Fruit fly (Drosophila melanogaster) whole organism, prepupa: ENCODE measurements around the gene CG4259.

Experiments
- Blimp-1 ChIP-seq: fragments of 200-800 bp; sonication (Bioruptor generic); optimal IDR thresholded peaks from 3 replicates; lab custom pipeline; 2017; ENCODE audit warnings: missing biosample characterization, missing genetic modification characterization, mild to moderate bottlenecking, moderate library complexity, missing genetic modification reagents
- CG10631 ChIP-seq: fragments of 200-800 bp; sonication (Bioruptor generic); optimal IDR thresholded peaks from 2 replicates; lab custom pipeline; 2016; ENCODE audit warnings: missing biosample characterization, missing genetic modification characterization
- CG11762 ChIP-seq: fragments of 200-800 bp; sonication (Bioruptor generic); optimal IDR thresholded peaks from 3 replicates; lab custom pipeline; 2016; ENCODE audit warnings: missing biosample characterization, missing genetic modification characterization; ENCODE audit not compliant: insufficient read depth
- CG11902 ChIP-seq: fragments of 200-800 bp; sonication (Bioruptor generic); optimal IDR thresholded peaks from 3 replicates; lab custom pipeline; 2016; ENCODE audit warnings: missing biosample characterization, missing genetic modification characterization
- CG15336 ChIP-seq: fragments of 200-800 bp; sonication (Bioruptor generic); IDR thresholded peaks from 2 replicates; pipeline ENCODE4 v1.3.6; 2022; ENCODE audit warnings: missing biosample characterization, missing genetic modification characterization
- CG1621 ChIP-seq: fragments of 200-800 bp; sonication (Bioruptor generic); optimal IDR thresholded peaks from 3 replicates; lab custom pipeline; 2018; ENCODE audit warnings: missing biosample characterization, mild to moderate bottlenecking, missing genetic modification characterization
- CG3032 ChIP-seq: fragments of 200-800 bp; optimal IDR thresholded peaks from 2 replicates; lab custom pipeline; 2019; ENCODE audit warnings: missing biosample characterization, mild to moderate bottlenecking, missing genetic modification characterization, moderate library complexity
- CG32006 ChIP-seq: fragments of 200-800 bp; sonication (Bioruptor generic); optimal IDR thresholded peaks from 3 replicates; lab custom pipeline; 2017; ENCODE audit warnings: missing biosample characterization, mild to moderate bottlenecking, missing genetic modification characterization
- CG34406 ChIP-seq: fragments of 200-800 bp; sonication (Bioruptor generic); optimal IDR thresholded peaks from 3 replicates; lab custom pipeline; 2016; ENCODE audit warnings: missing biosample characterization, missing genetic modification characterization
- CG3919 ChIP-seq: fragments of 200-800 bp; sonication (Bioruptor generic); optimal IDR thresholded peaks from 3 replicates; lab custom pipeline; 2016; ENCODE audit warnings: missing biosample characterization, missing genetic modification characterization
- CG4318 ChIP-seq: fragments of 200-800 bp; sonication (Bioruptor generic); optimal IDR thresholded peaks from 3 replicates; lab custom pipeline; 2017; ENCODE audit warnings: missing biosample characterization, mild to moderate bottlenecking, missing genetic modification characterization
- CG6163 ChIP-seq: fragments of 200-800 bp; sonication (Bioruptor generic); IDR thresholded peaks from 3 replicates; pipeline ENCODE4 v1.3.6; 2022; ENCODE audit warnings: missing biosample characterization, missing genetic modification characterization
- CG6276 ChIP-seq: fragments of 200-800 bp; sonication (Bioruptor generic); optimal IDR thresholded peaks from 2 replicates; lab custom pipeline; 2017; ENCODE audit warnings: missing biosample characterization, mild to moderate bottlenecking, missing genetic modification characterization
- CG6792 ChIP-seq: fragments of 200-800 bp; sonication (Bioruptor generic); optimal IDR thresholded peaks from 3 replicates; lab custom pipeline; 2016; ENCODE audit warnings: missing biosample characterization, missing genetic modification characterization
- CG7368 ChIP-seq: fragments of 200-800 bp; sonication (Bioruptor generic); optimal IDR thresholded peaks from 3 replicates; lab custom pipeline; 2016; ENCODE audit warnings: missing biosample characterization, missing genetic modification characterization
- CG8119 ChIP-seq: fragments of 200-800 bp; sonication (Bioruptor generic); IDR thresholded peaks from 3 replicates; pipeline ENCODE4 v1.3.6; 2022; ENCODE audit warnings: missing biosample characterization, missing genetic modification characterization
- CG8319 ChIP-seq: fragments of 200-800 bp; sonication (Bioruptor generic); optimal IDR thresholded peaks from 3 replicates; lab custom pipeline; 2016; ENCODE audit warnings: missing biosample characterization, missing genetic modification characterization
- CG8632 ChIP-seq: fragments of 200-800 bp; sonication (Bioruptor generic); optimal IDR thresholded peaks from 3 replicates; lab custom pipeline; 2016; ENCODE audit warnings: missing biosample characterization, missing genetic modification characterization
- CG9139 ChIP-seq: fragments of 200-800 bp; sonication (Bioruptor generic); optimal IDR thresholded peaks from 3 replicates; lab custom pipeline; 2017; ENCODE audit warnings: missing biosample characterization, mild to moderate bottlenecking, missing genetic modification characterization
- Eip93F ChIP-seq: fragments of 200-800 bp; sonication (Bioruptor generic); optimal IDR thresholded peaks from 2 replicates; lab custom pipeline; 2016; ENCODE audit warnings: missing biosample characterization, mild to moderate bottlenecking, missing genetic modification characterization
- Ets21C ChIP-seq: fragments of 200-800 bp; sonication (Bioruptor generic); optimal IDR thresholded peaks from 3 replicates; lab custom pipeline; 2016; ENCODE audit warnings: missing biosample characterization, missing genetic modification characterization
- Ets96B ChIP-seq: fragments of 200-800 bp; optimal IDR thresholded peaks from 2 replicates; lab custom pipeline; 2019; ENCODE audit warnings: missing biosample characterization, mild to moderate bottlenecking, missing genetic modification characterization, moderate library complexity
- Gug ChIP-seq: fragments of 200-800 bp; sonication (Bioruptor generic); IDR thresholded peaks from 2 replicates; pipeline ENCODE4 v1.3.6; 2022; ENCODE audit warnings: missing biosample characterization, missing genetic modification characterization
- Hr38 ChIP-seq: sonication (Bioruptor generic); optimal IDR thresholded peaks from 2 replicates; lab custom pipeline; 2016; ENCODE audit warnings: missing biosample characterization, missing genetic modification characterization
- Hr4 ChIP-seq: fragments of 200-800 bp; sonication (Bioruptor generic); optimal IDR thresholded peaks from 3 replicates; lab custom pipeline; 2016; ENCODE audit warnings: missing biosample characterization, missing genetic modification characterization
- Lpt ChIP-seq: fragments of 200-800 bp; sonication (Bioruptor generic); optimal IDR thresholded peaks from 3 replicates; lab custom pipeline; 2016; ENCODE audit warnings: missing biosample characterization, missing genetic modification characterization
- Met ChIP-seq: fragments of 200-800 bp; sonication (Bioruptor generic); optimal IDR thresholded peaks from 3 replicates; lab custom pipeline; 2016; ENCODE audit warnings: missing biosample characterization, missing genetic modification characterization
- OdsH ChIP-seq: fragments of 200-800 bp; sonication (Bioruptor generic); optimal IDR thresholded peaks from 3 replicates; lab custom pipeline; 2016; ENCODE audit warnings: missing biosample characterization, missing genetic modification characterization
- Smox ChIP-seq: fragments of 200-800 bp; sonication (Bioruptor generic); optimal IDR thresholded peaks from 3 replicates; lab custom pipeline; 2016; ENCODE audit warnings: missing biosample characterization, missing genetic modification characterization
- Sox102F ChIP-seq: fragments of 200-800 bp; sonication (Bioruptor generic); optimal IDR thresholded peaks from 2 replicates; lab custom pipeline; 2016; ENCODE audit warnings: missing biosample characterization, mild to moderate bottlenecking, missing genetic modification characterization
- Sox15 ChIP-seq: fragments of 200-800 bp; sonication (Bioruptor generic); optimal IDR thresholded peaks from 3 replicates; lab custom pipeline; 2016; ENCODE audit warnings: missing biosample characterization, missing genetic modification characterization
- achi ChIP-seq: fragments of 200-800 bp; sonication (Bioruptor generic); optimal IDR thresholded peaks from 3 replicates; lab custom pipeline; 2016; ENCODE audit warnings: missing biosample characterization, missing genetic modification characterization
- acj6 ChIP-seq: fragments of 200-800 bp; sonication (Bioruptor generic); optimal IDR thresholded peaks from 3 replicates; lab custom pipeline; 2016; ENCODE audit warnings: missing biosample characterization, missing genetic modification characterization
- dac ChIP-seq: fragments of 200-800 bp; sonication (Bioruptor generic); optimal IDR thresholded peaks from 2 replicates; lab custom pipeline; 2017; ENCODE audit warnings: missing biosample characterization, mild to moderate bottlenecking, missing genetic modification characterization
- dsx ChIP-seq: fragments of 200-800 bp; optimal IDR thresholded peaks from 3 replicates; lab custom pipeline; 2019; ENCODE audit warnings: missing biosample characterization, mild to moderate bottlenecking, missing genetic modification characterization, moderate library complexity; ENCODE audit not compliant: poor library complexity, severe bottlenecking
- esn ChIP-seq: fragments of 200-800 bp; sonication (Bioruptor generic); optimal IDR thresholded peaks from 2 replicates; lab custom pipeline; 2016; ENCODE audit warnings: missing biosample characterization, mild to moderate bottlenecking, missing genetic modification characterization, moderate library complexity
- fd85E ChIP-seq: fragments of 200-800 bp; sonication (Bioruptor generic); optimal IDR thresholded peaks from 3 replicates; lab custom pipeline; 2016; ENCODE audit warnings: missing biosample characterization, missing genetic modification characterization
- fkh ChIP-seq: fragments of 200-800 bp; sonication (Bioruptor generic); optimal IDR thresholded peaks from 3 replicates; lab custom pipeline; 2017; ENCODE audit warnings: missing biosample characterization, mild to moderate bottlenecking, missing genetic modification characterization, moderate library complexity
- net ChIP-seq: fragments of 200-800 bp; sonication (Bioruptor generic); optimal IDR thresholded peaks from 3 replicates; lab custom pipeline; 2016; ENCODE audit warnings: missing biosample characterization, missing genetic modification characterization
- pdm3 ChIP-seq: fragments of 200-800 bp; sonication (Bioruptor generic); optimal IDR thresholded peaks from 3 replicates; lab custom pipeline; 2016; ENCODE audit warnings: missing biosample characterization, missing genetic modification characterization
- salr ChIP-seq, 2 experiments: fragments of 200-800 bp; sonication (Bioruptor generic); optimal IDR thresholded peaks; 3 replicates each; lab custom pipeline; 2016 to 2018; ENCODE audit warnings: missing biosample characterization in 2 of 2, missing genetic modification characterization in 2 of 2, mild to moderate bottlenecking in 1 of 2
- spab ChIP-seq: fragments of 200-800 bp; sonication (Bioruptor generic); optimal IDR thresholded peaks from 2 replicates; lab custom pipeline; 2017; ENCODE audit warnings: missing biosample characterization, mild to moderate bottlenecking, missing genetic modification characterization, missing genetic modification reagents
- ss ChIP-seq, 2 experiments: fragments of 200-800 bp; sonication (Bioruptor generic); optimal IDR thresholded peaks; 2 replicates in 1 of 2; 3 replicates in 1 of 2; lab custom pipeline; 2017 to 2018; ENCODE audit warnings: mild to moderate bottlenecking in 2 of 2, missing biosample characterization in 2 of 2, missing genetic modification characterization in 2 of 2, moderate library complexity in 1 of 2
- svp ChIP-seq: fragments of 200-800 bp; sonication (Bioruptor generic); peaks from one replicate; lab custom pipeline; 2016; ENCODE audit warnings: missing biosample characterization, missing genetic modification characterization
- topi ChIP-seq: fragments of 200-800 bp; sonication (Bioruptor generic); optimal IDR thresholded peaks from 3 replicates; lab custom pipeline; 2016; ENCODE audit warnings: missing biosample characterization, missing genetic modification characterization
- vri ChIP-seq: fragments of 200-800 bp; sonication (Bioruptor generic); optimal IDR thresholded peaks from 3 replicates; lab custom pipeline; 2016; ENCODE audit warnings: missing biosample characterization, mild to moderate bottlenecking, missing genetic modification characterization

The CG4259 gene

DNA sequence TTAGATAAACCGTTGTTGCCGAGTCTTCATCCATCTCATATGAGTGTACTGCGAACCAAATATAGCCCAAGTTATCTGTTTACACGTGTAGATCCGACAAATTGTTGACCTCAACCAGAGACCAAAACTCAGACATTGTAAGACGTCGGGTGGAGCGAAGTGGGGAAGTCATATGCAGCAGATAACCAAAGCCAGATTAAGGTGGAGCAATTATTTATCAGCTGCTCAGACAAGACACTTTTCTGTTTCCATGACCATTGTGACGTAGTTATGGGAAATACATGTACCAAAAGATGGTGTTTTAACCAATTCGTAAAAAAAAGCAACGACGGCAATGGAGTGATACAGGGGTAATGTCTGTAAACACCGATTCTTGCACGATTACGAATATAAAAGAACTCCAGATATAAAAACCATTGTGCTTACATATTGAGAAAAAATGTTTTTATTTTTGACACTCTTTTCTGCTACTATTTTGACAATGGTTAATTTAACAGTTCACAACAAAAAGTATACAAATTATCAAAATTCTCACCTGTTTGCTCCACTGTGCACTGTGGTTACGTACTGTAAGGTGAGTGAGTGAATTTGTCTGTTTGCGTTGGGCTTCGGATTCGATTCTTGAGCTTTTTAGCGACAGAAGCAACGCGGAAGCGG is 48.4 kb upstream of the CG4259 start (continued):
- TF ChIP-seq CG3032 (tag; lab: Kevin White, UChicago) (peak; percentile 51), esn (GFP tag; lab: Kevin White, UChicago) (peak; percentile 86), fkh (GFP tag; lab: Kevin White, UChicago) (peak; percentile 61), CG10631 (GFP tag; lab: Kevin White, UChicago) (peak; percentile 73), CG7368 (GFP tag; lab: Kevin White, UChicago) (peak; percentile 55), OdsH (GFP tag; lab: Kevin White, UChicago) (peak; percentile 63), ss (GFP tag; optimal IDR thresholded peaks at IDR 0.05; lab: Kevin White, UChicago) (no peak), Blimp-1 (GFP tag; lab: Kevin White, UChicago) (no peak), CG8632 (peak; percentile 76), svp (GFP tag; lab: Kevin White, UChicago) (peak; percentile 93), Sox102F (GFP tag; lab: Kevin White, UChicago) (peak; percentile 79), CG9139 (GFP tag; lab: Kevin White, UChicago) (no peak), CG8319 (GFP tag; lab: Kevin White, UChicago) (peak; percentile 66), CG3919 (GFP tag; lab: Kevin White, UChicago) (peak; percentile 71), Ets96B (tag; lab: Kevin White, UChicago) (peak; percentile 64), dac (no peak), Smox (peak; percentile 76), CG11762 (GFP tag; lab: Kevin White, UChicago) (peak; percentile 75), CG8119 (GFP tag; lab: Robert Waterston, UW) (peak; percentile 15; the same call in 1 of the 3 replicates), topi (GFP tag; lab: Kevin White, UChicago) (peak; percentile 81), pdm3 (peak; percentile 78), CG15336 (peak; percentile 39; the same call in 1 of the 2 replicates), Hr4 (GFP tag; lab: Kevin White, UChicago) (peak; percentile 60), CG6276 (GFP tag; lab: Kevin White, UChicago) (peak; percentile 22)

DNA sequence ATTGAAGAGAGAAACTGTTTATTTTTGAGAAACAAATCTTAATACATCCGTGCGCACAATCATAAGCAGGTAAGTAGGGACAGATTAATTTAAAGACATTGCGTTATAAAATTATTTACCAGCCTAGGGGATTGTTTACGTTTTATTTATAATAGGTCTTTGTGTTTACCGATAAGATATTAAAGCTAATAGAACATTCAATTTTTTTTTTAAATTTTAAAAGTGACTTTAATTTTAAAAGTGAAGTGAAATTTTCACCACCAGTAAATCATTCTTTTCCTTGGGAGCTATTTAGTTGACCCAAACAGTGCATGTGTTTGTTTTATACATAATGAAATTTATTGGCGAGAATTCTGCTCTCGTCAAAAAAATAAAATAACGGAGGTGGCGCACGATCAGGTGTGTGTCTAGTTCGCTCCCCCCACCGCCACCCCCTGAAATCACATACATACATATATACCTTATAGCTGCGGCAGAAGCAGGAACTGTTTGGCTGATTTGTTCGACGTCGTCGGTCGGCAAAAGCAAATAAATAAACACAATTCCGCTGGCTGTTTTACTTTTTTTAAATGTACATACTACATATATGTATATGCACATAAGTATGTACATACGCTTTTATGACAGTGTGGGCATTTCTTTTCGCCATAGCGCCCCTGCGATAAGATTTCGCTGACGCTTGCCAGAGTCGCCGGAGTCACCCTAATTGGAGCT is 47.0 kb upstream of the CG4259 start:
- TF ChIP-seq Ets21C (GFP tag; lab: Kevin White, UChicago): no peak
- no peak for TF ChIP-seq Sox102F (GFP tag; lab: Kevin White, UChicago)
- peak; percentile 26 for TF ChIP-seq CG11902 (GFP tag; lab: Kevin White, UChicago)
- no peak for TF ChIP-seq Hr38 (GFP tag; lab: Kevin White, UChicago)
- TF ChIP-seq CG9139 (GFP tag; lab: Kevin White, UChicago): peak; percentile 35
- no peak for TF ChIP-seq CG1621 (tag; lab: Kevin White, UChicago)
- TF ChIP-seq Gug (GFP tag; lab: Robert Waterston, UW): peak; percentile 20; the same call in 1 of the 2 replicates
- TF ChIP-seq CG6276 (GFP tag; lab: Kevin White, UChicago): peak; percentile 35
- peak; percentile 59 for TF ChIP-seq Met (GFP tag; lab: Kevin White, UChicago)
- TF ChIP-seq topi (GFP tag; lab: Kevin White, UChicago): peak; percentile 64
- peak; percentile 39 for TF ChIP-seq Sox15 (GFP tag; lab: Kevin White, UChicago)
- peak; percentile 30 for TF ChIP-seq Blimp-1 (GFP tag; lab: Kevin White, UChicago)
- TF ChIP-seq spab (GFP tag; lab: Kevin White, UChicago): peak; percentile 46
- peak; percentile 62 for TF ChIP-seq pdm3
- TF ChIP-seq acj6 (GFP tag; lab: Kevin White, UChicago): peak; percentile 64
- peak; percentile 27 for TF ChIP-seq net (GFP tag; lab: Kevin White, UChicago)
- no peak for TF ChIP-seq fd85E
- peak; percentile 64 for TF ChIP-seq CG32006 (GFP tag; lab: Kevin White, UChicago)
- peak; percentile 68 for TF ChIP-seq CG34406
- no peak for TF ChIP-seq Lpt
- TF ChIP-seq CG8632: peak; percentile 61
- TF ChIP-seq salr (GFP tag; optimal IDR thresholded peaks at IDR 0.05; lab: Kevin White, UChicago): peak in 1 of 2 experiments; percentile 61
- TF ChIP-seq vri (GFP tag; lab: Kevin White, UChicago): peak; percentile 20
- peak; percentile 30 for TF ChIP-seq CG4318 (GFP tag; lab: Kevin White, UChicago)
- TF ChIP-seq CG6792: peak; percentile 27
- peak; percentile 15 for TF ChIP-seq Eip93F (GFP tag; lab: Kevin White, UChicago)
- peak; percentile 63 for TF ChIP-seq achi
- peak; percentile 83 for TF ChIP-seq fkh (GFP tag; lab: Kevin White, UChicago)
- peak; percentile 36 for TF ChIP-seq CG6163 (GFP tag; lab: Robert Waterston, UW)
- peak; percentile 0 for TF ChIP-seq dsx (GFP tag; lab: Kevin White, UChicago)
- TF ChIP-seq dac: no peak
